Fruit fly (Drosophila melanogaster) whole organism, prepupa: ENCODE data around the gene y.

Experiments used
- Blimp-1 ChIP-seq: fragments of 200-800 bp; sonication (Bioruptor generic); optimal IDR thresholded peaks from 3 replicates; lab custom pipeline; 2017; ENCODE audit warnings: missing biosample characterization, missing genetic modification characterization, mild to moderate bottlenecking, moderate library complexity, missing genetic modification reagents
- CG10669 ChIP-seq: fragments of 200-800 bp; sonication (Bioruptor generic); optimal IDR thresholded peaks from 3 replicates; lab custom pipeline; 2018; ENCODE audit warnings: missing biosample characterization, mild to moderate bottlenecking, missing genetic modification characterization, moderate library complexity
- CG15336 ChIP-seq: fragments of 200-800 bp; sonication (Bioruptor generic); IDR thresholded peaks from 2 replicates; pipeline ENCODE4 v1.3.6; 2022; ENCODE audit warnings: missing biosample characterization, missing genetic modification characterization
- CG3032 ChIP-seq: fragments of 200-800 bp; optimal IDR thresholded peaks from 2 replicates; lab custom pipeline; 2019; ENCODE audit warnings: missing biosample characterization, mild to moderate bottlenecking, missing genetic modification characterization, moderate library complexity
- CG7368 ChIP-seq: fragments of 200-800 bp; sonication (Bioruptor generic); optimal IDR thresholded peaks from 3 replicates; lab custom pipeline; 2016; ENCODE audit warnings: missing biosample characterization, missing genetic modification characterization
- Hr38 ChIP-seq: sonication (Bioruptor generic); optimal IDR thresholded peaks from 2 replicates; lab custom pipeline; 2016; ENCODE audit warnings: missing biosample characterization, missing genetic modification characterization
- Hr39 ChIP-seq: fragments of 200-800 bp; sonication (Bioruptor generic); optimal IDR thresholded peaks from 2 replicates; lab custom pipeline; 2016; ENCODE audit warnings: missing biosample characterization, missing genetic modification characterization
- dac ChIP-seq: fragments of 200-800 bp; sonication (Bioruptor generic); optimal IDR thresholded peaks from 2 replicates; lab custom pipeline; 2017; ENCODE audit warnings: missing biosample characterization, mild to moderate bottlenecking, missing genetic modification characterization

dm6 chrX:352767-353166 is 3.5 kb upstream of the y start, which contains the start of gene CG43182:
- TF ChIP-seq CG7368 (GFP tag; lab: Kevin White, UChicago) (no peak), Blimp-1 (no peak), dac (GFP tag; lab: Kevin White, UChicago) (no peak), CG10669 (GFP tag; lab: Kevin White, UChicago) (no peak), CG15336 (GFP tag; lab: Robert Waterston, UW) (no peak), Hr39 (GFP tag; lab: Kevin White, UChicago) (no peak), Hr38 (GFP tag; lab: Kevin White, UChicago) (no peak), CG3032 (no peak)
